Worm (Caenorhabditis elegans) whole organism, mixed stage, embryonic: ENCODE data around the gene pals-30.

Source experiments
- M03D4.4 ChIP-seq: sonication (generic microtip); optimal IDR thresholded peaks from 2 replicates; lab custom pipeline; 2017; ENCODE audit warnings: mild to moderate bottlenecking, missing genetic modification characterization, missing compliant biosample characterization
- blmp-1 ChIP-seq: fragments of 150-350 bp; optimal IDR thresholded peaks from 2 replicates; lab custom pipeline; 2014; ENCODE audit warnings: missing biosample characterization, missing genetic modification characterization
- ceh-39 ChIP-seq: fragments of 150-350 bp; optimal IDR thresholded peaks from 2 replicates; lab custom pipeline; 2014; ENCODE audit warnings: missing biosample characterization, missing genetic modification characterization
- ceh-43 ChIP-seq: fragments of 200-800 bp; sonication (Bioruptor generic); optimal IDR thresholded peaks from 2 replicates; lab custom pipeline; 2018; ENCODE audit warnings: mild to moderate bottlenecking, missing genetic modification characterization, moderate library complexity, missing compliant biosample characterization
- ceh-83 ChIP-seq: fragments of 200-800 bp; sonication (Bioruptor generic); optimal IDR thresholded peaks from 2 replicates; lab custom pipeline; 2018; ENCODE audit warnings: mild to moderate bottlenecking, missing genetic modification characterization, missing compliant biosample characterization
- ces-1 ChIP-seq: fragments of 150-350 bp; optimal IDR thresholded peaks from 2 replicates; lab custom pipeline; 2014; ENCODE audit warnings: missing biosample characterization, missing genetic modification reagents, missing genetic modification characterization
- cnd-1 ChIP-seq: fragments of 200-800 bp; sonication (Bioruptor generic); optimal IDR thresholded peaks from 2 replicates; lab custom pipeline; 2018; ENCODE audit warnings: mild to moderate bottlenecking, missing genetic modification characterization, missing compliant biosample characterization
- drap-1 ChIP-seq: fragments of 200-800 bp; sonication (Bioruptor generic); optimal IDR thresholded peaks from 3 replicates; lab custom pipeline; 2018; ENCODE audit warnings: mild to moderate bottlenecking, missing genetic modification characterization, missing compliant biosample characterization
- elt-1 ChIP-seq: sonication (generic microtip); optimal IDR thresholded peaks from 2 replicates; lab custom pipeline; 2017; ENCODE audit warnings: missing genetic modification characterization, mild to moderate bottlenecking, missing compliant biosample characterization, antibody characterized with exemption, moderate library complexity, borderline replicate concordance; ENCODE audit not compliant: insufficient read depth
- elt-3 ChIP-seq: fragments of 150-350 bp; optimal IDR thresholded peaks from 2 replicates; lab custom pipeline; 2014; ENCODE audit warnings: missing biosample characterization, missing genetic modification characterization
- flh-1 ChIP-seq: fragments of 200-800 bp; sonication (Bioruptor generic); optimal IDR thresholded peaks from 2 replicates; lab custom pipeline; 2018; ENCODE audit warnings: mild to moderate bottlenecking, missing genetic modification characterization, moderate library complexity, missing compliant biosample characterization
- ham-2 ChIP-seq: fragments of 200-800 bp; sonication (Bioruptor generic); optimal IDR thresholded peaks from 2 replicates; lab custom pipeline; 2018; ENCODE audit warnings: mild to moderate bottlenecking, missing genetic modification characterization, missing compliant biosample characterization
- hlh-1 ChIP-seq: fragments of 150-350 bp; optimal IDR thresholded peaks from 2 replicates; lab custom pipeline; 2014; ENCODE audit warnings: missing biosample characterization, missing genetic modification reagents, missing genetic modification characterization
- lin-13 ChIP-seq: fragments of 150-350 bp; optimal IDR thresholded peaks from 2 replicates; lab custom pipeline; 2014; ENCODE audit warnings: missing biosample characterization, missing genetic modification characterization
- lin-32 ChIP-seq: fragments of 200-800 bp; sonication (Bioruptor generic); optimal IDR thresholded peaks from 2 replicates; lab custom pipeline; 2018; ENCODE audit warnings: mild to moderate bottlenecking, missing genetic modification characterization, missing compliant biosample characterization
- lsy-2 ChIP-seq: fragments of 150-350 bp; optimal IDR thresholded peaks from 2 replicates; lab custom pipeline; 2014; ENCODE audit warnings: missing biosample characterization, missing genetic modification characterization
- mab-5 ChIP-seq: fragments of 150-350 bp; optimal IDR thresholded peaks from 2 replicates; lab custom pipeline; 2014; ENCODE audit warnings: missing biosample characterization, missing genetic modification characterization
- mep-1 ChIP-seq: fragments of 150-350 bp; optimal IDR thresholded peaks from 2 replicates; lab custom pipeline; 2017; ENCODE audit warnings: missing biosample characterization, missing genetic modification reagents, missing genetic modification characterization, inconsistent platforms
- mls-2 ChIP-seq: sonication (generic microtip); optimal IDR thresholded peaks from 2 replicates; lab custom pipeline; 2016; ENCODE audit warnings: mild to moderate bottlenecking, missing genetic modification characterization, moderate library complexity, missing compliant biosample characterization
- nhr-12 ChIP-seq: fragments of 150-350 bp; optimal IDR thresholded peaks from 2 replicates; lab custom pipeline; 2014; ENCODE audit warnings: missing biosample characterization, missing genetic modification characterization
- nhr-2 ChIP-seq: fragments of 150-350 bp; optimal IDR thresholded peaks from 2 replicates; lab custom pipeline; 2014; ENCODE audit warnings: missing biosample characterization, missing genetic modification characterization
- nhr-237 ChIP-seq: fragments of 150-350 bp; optimal IDR thresholded peaks from 2 replicates; lab custom pipeline; 2014; ENCODE audit warnings: missing biosample characterization, missing genetic modification characterization
- nhr-76 ChIP-seq: sonication (generic microtip); optimal IDR thresholded peaks from 2 replicates; lab custom pipeline; 2017; ENCODE audit warnings: missing biosample characterization, missing genetic modification characterization
- sem-2 ChIP-seq: fragments of 200-800 bp; sonication (Bioruptor generic); optimal IDR thresholded peaks from 2 replicates; lab custom pipeline; 2018; ENCODE audit warnings: mild to moderate bottlenecking, missing genetic modification characterization, missing compliant biosample characterization
- snpc-4 ChIP-seq: fragments of 150-350 bp; optimal IDR thresholded peaks from 2 replicates; lab custom pipeline; 2014; ENCODE audit warnings: missing biosample characterization, missing genetic modification characterization
- sptf-1 ChIP-seq: sonication (generic microtip); optimal IDR thresholded peaks from 2 replicates; lab custom pipeline; 2017; ENCODE audit warnings: mild to moderate bottlenecking, missing genetic modification characterization, moderate library complexity, missing compliant biosample characterization
- unc-120 ChIP-seq: sonication (generic microtip); optimal IDR thresholded peaks from 2 replicates; lab custom pipeline; 2017; ENCODE audit warnings: missing genetic modification characterization, missing compliant biosample characterization; ENCODE audit not compliant: poor library complexity, severe bottlenecking
- unc-39 ChIP-seq: fragments of 150-350 bp; optimal IDR thresholded peaks from 2 replicates; lab custom pipeline; 2014; ENCODE audit warnings: missing biosample characterization, missing genetic modification characterization
- unc-62 ChIP-seq: fragments of 150-350 bp; optimal IDR thresholded peaks from 2 replicates; lab custom pipeline; 2014; ENCODE audit warnings: missing biosample characterization, missing genetic modification reagents, missing genetic modification characterization
- zip-8 ChIP-seq: fragments of 150-350 bp; optimal IDR thresholded peaks from 2 replicates; lab custom pipeline; 2014; ENCODE audit warnings: missing biosample characterization, missing genetic modification characterization
- ztf-11 ChIP-seq: fragments of 150-350 bp; optimal IDR thresholded peaks from 2 replicates; lab custom pipeline; 2014; ENCODE audit warnings: missing biosample characterization, missing genetic modification characterization

pals-30 gene

DNA sequence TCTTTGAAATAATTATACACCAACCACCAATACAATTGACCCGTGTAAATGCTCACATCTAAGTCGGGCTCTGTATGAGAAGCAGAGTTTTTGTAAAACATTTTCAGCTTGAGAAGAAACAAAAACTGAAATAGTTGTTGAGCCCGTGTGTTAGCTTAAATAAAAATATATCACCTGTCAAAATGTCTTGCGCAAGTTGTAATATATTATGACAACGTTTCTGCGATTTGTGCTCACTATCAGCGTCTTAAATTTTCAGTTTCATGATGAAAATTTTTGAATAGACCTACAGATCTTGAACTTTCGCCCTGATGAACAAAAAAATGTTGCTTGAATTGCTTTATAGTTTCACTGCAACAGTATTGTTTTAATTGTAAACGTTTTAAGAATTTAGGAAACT, 16.8 kb downstream of the pals-30 start, which contains the start of gene T27E7.4:
T27E7.4 (minus strand) TSS at position 101 of the 400 bp plus-strand sequence.
- no peak for TF ChIP-seq flh-1 (GFP tag; lab: Kevin White, UChicago)
- TF ChIP-seq ceh-39 (tag; lab: Kevin White, UChicago) = no peak
- TF ChIP-seq zip-8 (tag; lab: Kevin White, UChicago) = no peak
- TF ChIP-seq ceh-43 = no peak
- TF ChIP-seq ces-1 (GFP tag; lab: Kevin White, UChicago) = no peak
- TF ChIP-seq sem-2 (GFP tag; lab: Kevin White, UChicago) = no peak
- no peak for TF ChIP-seq lin-32 (GFP tag; lab: Kevin White, UChicago)
- TF ChIP-seq nhr-12 = no peak
- no peak for TF ChIP-seq sptf-1 (tag; lab: Kevin White, UChicago)
- no peak for TF ChIP-seq snpc-4 (tag; lab: Kevin White, UChicago)
- no peak for TF ChIP-seq unc-120 (tag; lab: Kevin White, UChicago)
- no peak for TF ChIP-seq unc-39
- no peak for TF ChIP-seq drap-1 (GFP tag; lab: Kevin White, UChicago)
- no peak for TF ChIP-seq ztf-11 (tag; lab: Kevin White, UChicago)
- TF ChIP-seq ham-2 (GFP tag; lab: Kevin White, UChicago) = no peak
- TF ChIP-seq cnd-1 (tag; lab: Kevin White, UChicago) = no peak
- TF ChIP-seq hlh-1 (tag; lab: Kevin White, UChicago) = no peak
- no peak for TF ChIP-seq elt-3
- TF ChIP-seq ceh-83 (GFP tag; lab: Kevin White, UChicago) = no peak
- TF ChIP-seq, all 35 proteins: peak for 0

DNA sequence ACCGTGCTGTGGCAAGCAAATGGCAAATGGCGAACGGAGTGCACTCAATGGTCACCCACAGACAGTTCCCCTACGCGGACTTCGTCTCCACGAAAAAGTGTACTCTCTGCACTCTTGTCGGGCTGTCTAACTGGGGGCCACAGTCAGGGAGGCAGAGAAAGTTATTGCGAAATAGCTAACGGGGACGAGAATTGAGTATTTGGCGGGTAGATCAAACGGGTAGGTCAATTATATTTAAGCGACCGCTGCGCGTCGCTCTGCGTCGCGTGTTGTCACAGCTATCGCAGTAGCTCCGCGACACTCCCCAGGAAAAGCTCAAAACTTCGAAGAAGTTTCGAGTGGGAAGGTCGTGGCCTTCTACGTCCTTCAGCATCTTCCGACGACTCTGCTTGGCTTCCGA, 19.4 kb downstream of the pals-30 start:
- TF ChIP-seq elt-1 (tag; lab: Kevin White, UChicago) (no peak), blmp-1 (tag; lab: Kevin White, UChicago) (peak; percentile 9)

ce11 chrIV:14530031-14530430, 21.7 kb downstream of the pals-30 start:
- TF ChIP-seq ceh-39 (tag; lab: Kevin White, UChicago) (no peak), ztf-11 (tag; lab: Kevin White, UChicago) (no peak), hlh-1 (tag; lab: Kevin White, UChicago) (no peak), M03D4.4 (tag; lab: Kevin White, UChicago) (no peak), elt-3 (no peak), unc-120 (tag; lab: Kevin White, UChicago) (no peak), zip-8 (tag; lab: Kevin White, UChicago) (no peak), nhr-2 (tag; lab: Kevin White, UChicago) (no peak), sem-2 (GFP tag; lab: Kevin White, UChicago) (no peak), lin-13 (tag; lab: Kevin White, UChicago) (no peak), cnd-1 (tag; lab: Kevin White, UChicago) (no peak), lin-32 (GFP tag; lab: Kevin White, UChicago) (no peak), flh-1 (GFP tag; lab: Kevin White, UChicago) (no peak), unc-62 (GFP tag; lab: Kevin White, UChicago) (no peak), lsy-2 (tag; lab: Kevin White, UChicago) (no peak), mab-5 (tag; lab: Kevin White, UChicago) (no peak), ceh-43 (no peak), nhr-76 (no peak)

DNA sequence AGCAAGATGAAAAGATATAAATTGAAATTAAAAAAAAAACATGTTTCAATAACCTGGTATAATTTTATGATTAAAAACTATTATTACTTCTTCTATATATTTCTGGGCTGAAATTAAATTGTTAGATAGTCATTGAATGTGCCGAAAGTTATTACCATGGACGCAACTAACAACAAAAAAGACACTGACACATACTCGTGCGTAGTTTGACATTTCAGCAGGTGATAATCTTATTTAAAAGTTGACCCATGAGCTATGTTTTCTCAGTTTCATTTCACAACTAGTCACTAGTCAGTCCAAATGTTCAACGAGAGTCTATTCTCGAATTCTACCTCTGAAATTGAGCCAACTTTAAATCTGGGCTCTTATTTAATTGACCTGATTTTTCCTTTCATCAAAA, 23.1 kb downstream of the pals-30 start, which contains the start of gene T27E7.3:
T27E7.3 (plus strand) TSS at position 301 of the 400 bp plus-strand sequence.
- TF ChIP-seq nhr-12 (no peak), ztf-11 (tag; lab: Kevin White, UChicago) (no peak), blmp-1 (tag; lab: Kevin White, UChicago) (no peak), lin-13 (tag; lab: Kevin White, UChicago) (no peak), snpc-4 (tag; lab: Kevin White, UChicago) (no peak), elt-3 (no peak), cnd-1 (tag; lab: Kevin White, UChicago) (no peak), lsy-2 (tag; lab: Kevin White, UChicago) (no peak), ceh-83 (GFP tag; lab: Kevin White, UChicago) (no peak), nhr-76 (no peak), hlh-1 (tag; lab: Kevin White, UChicago) (no peak), mls-2 (tag; lab: Kevin White, UChicago) (no peak), nhr-237 (tag; lab: Kevin White, UChicago) (no peak), sptf-1 (tag; lab: Kevin White, UChicago) (no peak), ceh-39 (tag; lab: Kevin White, UChicago) (no peak), sem-2 (GFP tag; lab: Kevin White, UChicago) (no peak), drap-1 (GFP tag; lab: Kevin White, UChicago) (no peak), flh-1 (GFP tag; lab: Kevin White, UChicago) (no peak), lin-32 (GFP tag; lab: Kevin White, UChicago) (no peak), mep-1 (tag; lab: Kevin White, UChicago) (no peak)
